Fruit fly (Drosophila melanogaster) whole organism, adult: Measurements from ENCODE around the gene superdeath.
A peak's percentile ranks its signal among the peaks of the same experiment; 100 is the strongest.

Experiments used
- CG11617 ChIP-seq: fragments of 200-800 bp; sonication (Bioruptor generic); optimal IDR thresholded peaks from 2 replicates; lab custom pipeline; 2017; ENCODE audit warnings: mild to moderate bottlenecking, missing biosample characterization, missing genetic modification reagents, missing genetic modification characterization
- CG12768 ChIP-seq: fragments of 200-800 bp; sonication (Bioruptor generic); optimal IDR thresholded peaks from 2 replicates; lab custom pipeline; 2017; ENCODE audit warnings: missing biosample characterization, missing genetic modification characterization, mild to moderate bottlenecking, moderate library complexity, missing genetic modification reagents
- CG14711 ChIP-seq: fragments of 200-800 bp; sonication (Bioruptor generic); optimal IDR thresholded peaks from 2 replicates; lab custom pipeline; 2018; ENCODE audit warnings: missing biosample characterization, mild to moderate bottlenecking, missing genetic modification characterization, moderate library complexity
- CG1620 ChIP-seq: fragments of 200-800 bp; sonication (Bioruptor generic); optimal IDR thresholded peaks from 2 replicates; lab custom pipeline; 2016; ENCODE audit warnings: missing biosample characterization, missing genetic modification characterization
- CG33017 ChIP-seq: fragments of 200-800 bp; sonication (Bioruptor generic); optimal IDR thresholded peaks from 2 replicates; lab custom pipeline; 2018; ENCODE audit warnings: missing biosample characterization, mild to moderate bottlenecking, missing genetic modification characterization, moderate library complexity
- CG5204 ChIP-seq: fragments of 200-800 bp; sonication (Bioruptor generic); optimal IDR thresholded peaks from 2 replicates; lab custom pipeline; 2016; ENCODE audit warnings: missing biosample characterization, missing genetic modification characterization
- CG7045 ChIP-seq: fragments of 200-800 bp; sonication (Bioruptor generic); optimal IDR thresholded peaks from 2 replicates; lab custom pipeline; 2017; ENCODE audit warnings: missing biosample characterization, mild to moderate bottlenecking, missing genetic modification characterization
- CG7101 ChIP-seq: fragments of 200-800 bp; sonication (Bioruptor generic); optimal IDR thresholded peaks from 2 replicates; lab custom pipeline; 2018; ENCODE audit warnings: missing biosample characterization, mild to moderate bottlenecking, missing genetic modification characterization, moderate library complexity
- Clk ChIP-seq: fragments of 200-800 bp; sonication (Bioruptor generic); optimal IDR thresholded peaks from 2 replicates; lab custom pipeline; 2017; ENCODE audit warnings: missing biosample characterization, missing genetic modification characterization
- Crg-1 ChIP-seq: fragments of 200-800 bp; sonication (Bioruptor generic); optimal IDR thresholded peaks from 2 replicates; lab custom pipeline; 2016; ENCODE audit warnings: missing biosample characterization, missing genetic modification characterization
- Hr96 ChIP-seq: fragments of 200-800 bp; sonication (Bioruptor generic); optimal IDR thresholded peaks from 2 replicates; lab custom pipeline; 2016; ENCODE audit warnings: missing biosample characterization, missing genetic modification characterization
- Mnt ChIP-seq: fragments of 200-800 bp; sonication (Bioruptor generic); optimal IDR thresholded peaks from 2 replicates; lab custom pipeline; 2016; ENCODE audit warnings: missing biosample characterization, mild to moderate bottlenecking, missing genetic modification characterization
- bab1 ChIP-seq: fragments of 200-800 bp; sonication (Bioruptor generic); optimal IDR thresholded peaks from 3 replicates; lab custom pipeline; 2019; ENCODE audit warnings: missing biosample characterization, mild to moderate bottlenecking, missing genetic modification characterization, moderate library complexity
- cic ChIP-seq: fragments of 200-800 bp; sonication (Bioruptor generic); optimal IDR thresholded peaks from 2 replicates; lab custom pipeline; 2017; ENCODE audit warnings: missing biosample characterization, mild to moderate bottlenecking, missing genetic modification characterization, moderate library complexity
- cnc ChIP-seq, 2 experiments: fragments of >200 bp; optimal IDR thresholded peaks; 2 replicates each; lab custom pipeline; 2017
- kay ChIP-seq: fragments of 200-800 bp; sonication (Bioruptor generic); peaks from one replicate; lab custom pipeline; 2016; ENCODE audit warnings: missing biosample characterization, missing genetic modification characterization, borderline replicate concordance
- ovo ChIP-seq: fragments of 200-800 bp; sonication (Bioruptor generic); optimal IDR thresholded peaks from 2 replicates; lab custom pipeline; 2016; ENCODE audit warnings: missing biosample characterization, missing genetic modification characterization
- pad ChIP-seq: fragments of 200-800 bp; sonication (Bioruptor generic); optimal IDR thresholded peaks from 3 replicates; lab custom pipeline; 2017; ENCODE audit warnings: missing biosample characterization, missing genetic modification characterization, mild to moderate bottlenecking, moderate library complexity, missing genetic modification reagents
- tj ChIP-seq: fragments of 200-800 bp; sonication (Bioruptor generic); optimal IDR thresholded peaks from 3 replicates; lab custom pipeline; 2017; ENCODE audit warnings: missing biosample characterization, mild to moderate bottlenecking, missing genetic modification characterization, moderate library complexity
- toe ChIP-seq: fragments of 200-800 bp; sonication (Bioruptor generic); optimal IDR thresholded peaks from 2 replicates; lab custom pipeline; 2016; ENCODE audit warnings: missing biosample characterization, missing genetic modification characterization

Gene superdeath

DNA sequence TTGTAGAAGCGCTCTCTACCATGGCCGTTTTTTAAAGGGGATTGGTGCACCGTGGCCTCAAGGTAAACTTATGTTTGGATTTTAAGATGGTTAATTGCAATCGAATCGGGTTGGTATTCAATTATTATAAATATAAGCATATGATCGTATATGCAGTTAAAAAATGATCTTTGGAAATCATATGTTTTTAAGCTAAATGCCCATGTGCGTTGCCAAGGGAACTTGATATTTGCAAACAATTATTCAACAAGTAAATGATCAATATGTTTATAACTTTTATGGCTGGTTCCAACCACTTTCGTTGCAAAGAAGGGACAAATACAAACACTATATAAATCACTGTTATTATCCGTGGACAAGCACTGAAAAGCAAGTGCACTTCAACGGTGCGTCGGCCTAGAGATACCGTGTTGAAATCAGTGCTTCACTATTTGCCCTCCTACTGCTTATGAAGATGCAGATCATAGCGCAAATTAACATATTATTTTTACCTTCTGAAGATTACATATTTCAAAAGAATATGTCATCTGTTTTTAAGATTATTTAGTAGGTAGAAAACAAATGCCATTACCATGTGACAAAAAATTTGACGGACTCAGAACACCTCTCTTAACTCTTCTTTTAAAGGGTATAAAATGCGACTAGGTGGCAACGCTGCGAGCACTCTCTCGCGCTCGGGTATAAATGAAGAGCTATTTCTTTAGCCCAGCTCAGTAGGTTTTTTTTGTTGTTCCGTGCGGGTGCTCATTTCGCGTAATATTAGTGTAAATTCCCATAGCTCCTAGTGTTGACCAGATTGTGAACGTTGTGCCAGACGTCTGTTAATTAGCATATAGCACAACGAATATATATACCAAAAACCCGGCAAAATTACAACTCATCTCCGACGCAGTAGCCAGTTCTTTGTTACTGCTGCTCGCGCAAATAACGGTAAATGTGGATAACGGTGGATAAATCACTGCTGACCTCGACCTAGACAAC lies 19.2 kb downstream of the superdeath start, which contains the start of gene rdog:
rdog (plus strand) TSS at position 705 of the 981 bp plus-strand sequence.
- peak in 1 of 2 experiments; percentile 10 for TF ChIP-seq cnc (optimal IDR thresholded peaks at IDR 0.05; lab: Kevin White, UChicago)
- peak; percentile 59 for TF ChIP-seq tj (GFP tag; lab: Kevin White, UChicago)
- peak; percentile 80 for TF ChIP-seq CG7101
- peak; percentile 62 for TF ChIP-seq CG1620 (GFP tag; lab: Kevin White, UChicago)
- peak; percentile 89 for TF ChIP-seq Hr96
- peak; percentile 86 for TF ChIP-seq CG12768
- TF ChIP-seq cic (GFP tag; lab: Kevin White, UChicago): peak; percentile 74
- peak; percentile 77 for TF ChIP-seq CG33017
- no peak for TF ChIP-seq kay (GFP tag; lab: Kevin White, UChicago)
- no peak for TF ChIP-seq toe
- peak; percentile 73 for TF ChIP-seq pad
- peak; percentile 53 for TF ChIP-seq Clk
- TF ChIP-seq bab1 (GFP tag; lab: Kevin White, UChicago): peak; percentile 80
- TF ChIP-seq CG14711: peak; percentile 63
- TF ChIP-seq CG7045 (GFP tag; lab: Kevin White, UChicago): peak; percentile 82
- TF ChIP-seq CG5204 (GFP tag; lab: Kevin White, UChicago): no peak
- TF ChIP-seq Mnt (GFP tag; lab: Kevin White, UChicago): peak; percentile 71
- TF ChIP-seq ovo: peak; percentile 97
- peak; percentile 92 for TF ChIP-seq CG11617
- peak; percentile 65 for TF ChIP-seq Crg-1 (GFP tag; lab: Kevin White, UChicago)

DNA sequence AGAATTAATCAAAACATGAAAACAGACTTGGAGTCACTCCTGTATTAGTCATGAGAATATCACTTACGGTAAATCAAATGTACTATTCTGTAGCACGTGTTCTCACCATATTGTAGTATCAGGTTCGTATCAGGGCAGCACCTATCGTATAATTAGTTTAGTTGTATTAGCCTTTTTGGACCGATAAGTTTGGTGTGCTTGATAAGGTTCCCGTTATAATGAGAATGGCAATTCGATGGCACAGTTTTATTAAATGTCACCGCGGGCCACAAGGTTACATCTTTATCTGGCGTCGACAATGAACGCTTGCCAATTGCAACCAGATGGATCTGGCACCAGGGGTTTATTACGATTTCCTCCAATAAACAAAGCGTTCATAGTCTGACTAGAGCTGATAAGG lies 20.3 kb downstream of the superdeath start:
- no peak for TF ChIP-seq Clk
- TF ChIP-seq tj (GFP tag; lab: Kevin White, UChicago): no peak
- peak; percentile 89 for TF ChIP-seq cic (GFP tag; lab: Kevin White, UChicago)
- no peak for TF ChIP-seq CG7101
- TF ChIP-seq Mnt (GFP tag; lab: Kevin White, UChicago): peak; percentile 12
- no peak for TF ChIP-seq ovo

DNA sequence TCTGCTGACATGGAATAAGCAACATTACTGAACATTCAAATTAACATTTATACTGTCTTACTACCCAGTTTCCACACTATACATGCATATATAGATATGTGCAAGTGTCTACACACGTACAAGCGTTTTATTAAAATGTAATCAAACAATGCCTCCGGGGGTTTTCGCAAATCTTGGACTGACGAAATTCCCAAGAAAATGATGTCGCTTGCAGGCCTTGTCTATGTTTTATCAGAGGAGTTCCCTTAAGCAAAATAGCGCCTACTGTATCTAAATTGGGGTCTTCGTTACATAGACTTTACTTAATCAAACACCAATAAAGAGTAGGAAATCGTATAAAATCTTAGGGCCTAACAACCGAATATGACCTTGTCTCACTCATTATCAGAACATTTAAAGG lies 21.2 kb downstream of the superdeath start:
- no peak for TF ChIP-seq CG1620 (GFP tag; lab: Kevin White, UChicago)
- no peak for TF ChIP-seq Clk
- TF ChIP-seq Mnt (GFP tag; lab: Kevin White, UChicago): no peak
- TF ChIP-seq bab1 (GFP tag; lab: Kevin White, UChicago): no peak
- TF ChIP-seq tj (GFP tag; lab: Kevin White, UChicago): no peak
- no peak for TF ChIP-seq CG5204 (GFP tag; lab: Kevin White, UChicago)

DNA sequence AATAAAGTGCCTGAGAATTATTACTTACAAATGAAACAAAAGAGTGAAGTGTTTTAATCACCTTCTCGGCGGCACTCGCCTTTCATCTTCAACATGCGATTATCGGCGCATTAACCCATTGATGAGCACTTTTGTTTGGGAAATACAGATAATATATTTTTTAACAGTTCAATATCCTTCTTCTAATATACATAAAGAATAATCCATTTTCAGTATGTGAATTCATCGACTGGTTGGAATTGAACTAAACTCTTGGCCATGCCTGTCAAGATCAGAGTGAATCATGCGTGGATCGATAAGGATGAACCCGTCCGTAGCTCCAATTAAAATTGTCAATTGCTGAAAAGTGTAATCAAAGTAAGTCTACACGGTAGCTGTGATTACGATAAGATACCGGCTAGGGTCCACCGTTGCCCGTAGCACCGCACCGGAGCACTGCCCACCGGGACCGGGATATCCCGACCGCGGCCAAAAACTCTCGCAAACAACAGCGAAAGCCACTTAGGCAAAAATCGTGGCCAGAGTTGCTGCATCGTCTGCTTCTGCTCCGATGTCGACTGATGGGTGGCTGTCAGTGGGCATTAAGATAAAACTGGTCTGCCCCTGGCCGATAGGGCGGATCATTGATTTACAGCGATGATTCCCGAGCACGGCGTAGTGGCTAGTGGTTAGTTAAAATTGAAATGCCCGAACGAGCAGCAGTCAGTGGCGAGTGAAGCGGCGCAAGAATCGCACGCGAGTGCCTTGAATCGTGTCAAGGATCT lies 26.6 kb downstream of the superdeath start, which contains the start of gene CG11898:
CG11898 (plus strand) TSS at position 714 of the 764 bp plus-strand sequence.
- TF ChIP-seq Clk (no peak), Mnt (GFP tag; lab: Kevin White, UChicago) (peak; percentile 13), CG7045 (GFP tag; lab: Kevin White, UChicago) (no peak), cnc (optimal IDR thresholded peaks at IDR 0.05; lab: Kevin White, UChicago) (no peak), tj (GFP tag; lab: Kevin White, UChicago) (no peak), CG7101 (peak; percentile 55), CG12768 (no peak), ovo (no peak), Hr96 (no peak), bab1 (GFP tag; lab: Kevin White, UChicago) (no peak), CG14711 (peak; percentile 4), CG33017 (peak; percentile 47), Crg-1 (GFP tag; lab: Kevin White, UChicago) (no peak), kay (GFP tag; lab: Kevin White, UChicago) (no peak), CG1620 (GFP tag; lab: Kevin White, UChicago) (no peak), CG5204 (GFP tag; lab: Kevin White, UChicago) (peak; percentile 2), cic (GFP tag; lab: Kevin White, UChicago) (no peak), pad (no peak), CG11617 (peak; percentile 17), toe (no peak)

DNA sequence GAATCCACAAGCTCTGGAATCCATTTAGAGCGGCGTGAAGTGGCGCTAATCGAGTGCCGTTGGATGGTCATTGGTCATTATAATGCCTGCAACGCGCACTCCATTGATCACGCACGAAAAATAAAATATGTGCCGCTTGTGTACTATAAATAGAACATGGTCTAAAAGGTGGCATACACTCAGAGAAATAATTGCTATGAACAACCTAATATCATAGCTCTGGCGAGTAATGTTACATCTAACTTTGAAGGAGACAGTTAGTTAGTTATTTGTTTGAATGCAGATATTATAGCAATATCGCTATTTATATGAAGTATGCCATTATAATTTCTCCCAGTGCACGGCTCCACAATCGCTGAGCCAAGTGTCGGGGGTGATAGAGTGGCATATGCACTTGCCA lies 52.5 kb downstream of the superdeath start:
- TF ChIP-seq pad (no peak), ovo (no peak), CG5204 (GFP tag; lab: Kevin White, UChicago) (no peak), Mnt (GFP tag; lab: Kevin White, UChicago) (no peak), CG1620 (GFP tag; lab: Kevin White, UChicago) (no peak), cic (GFP tag; lab: Kevin White, UChicago) (no peak), CG12768 (no peak), cnc (optimal IDR thresholded peaks at IDR 0.05; lab: Kevin White, UChicago) (no peak), CG11617 (no peak), CG7101 (no peak), Crg-1 (GFP tag; lab: Kevin White, UChicago) (no peak), CG33017 (no peak), Clk (no peak), CG14711 (no peak), toe (no peak), bab1 (GFP tag; lab: Kevin White, UChicago) (no peak)

DNA sequence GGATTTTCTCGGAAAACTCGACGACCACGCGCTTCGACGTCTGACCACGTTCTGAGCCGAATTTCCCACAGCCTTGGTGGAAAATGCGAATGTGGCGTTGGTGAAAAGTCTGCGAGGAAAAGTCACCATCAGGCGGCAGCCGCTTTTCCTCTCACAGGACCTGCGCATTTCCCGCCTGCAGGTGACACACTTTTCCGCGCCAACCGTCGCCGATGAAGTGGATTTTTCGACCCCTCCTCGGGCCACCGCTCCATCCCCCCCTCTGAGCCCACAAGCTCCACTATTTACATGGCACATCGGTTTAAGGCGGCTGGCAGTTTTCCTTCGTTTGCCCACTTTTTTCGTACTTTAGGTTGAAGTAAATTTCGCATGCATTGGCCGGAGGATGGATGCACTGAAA lies 56.5 kb downstream of the superdeath start, which contains the start of gene jus:
jus (minus strand) TSS at position 38 of the 400 bp plus-strand sequence.
- no peak for TF ChIP-seq CG12768
- peak; percentile 22 for TF ChIP-seq pad
